Worm (Caenorhabditis elegans) whole organism, L1 larva: Measurements from ENCODE around the gene vhp-1.

Source experiments
- C04F5.9 ChIP-seq: sonication (generic microtip); optimal IDR thresholded peaks from 2 replicates; lab custom pipeline; 2016; ENCODE audit warnings: missing genetic modification characterization, missing compliant biosample characterization
- Y116A8C.19 ChIP-seq: sonication (generic microtip); optimal IDR thresholded peaks from 2 replicates; lab custom pipeline; 2016; ENCODE audit warnings: missing compliant biosample characterization, missing genetic modification characterization, borderline replicate concordance
- aha-1 ChIP-seq: fragments of 150-350 bp; optimal IDR thresholded peaks from 2 replicates; lab custom pipeline; 2014; ENCODE audit warnings: missing biosample characterization, missing genetic modification characterization
- alr-1 ChIP-seq: fragments of 200-800 bp; sonication (Bioruptor generic); optimal IDR thresholded peaks from 2 replicates; lab custom pipeline; 2018; ENCODE audit warnings: borderline replicate concordance, mild to moderate bottlenecking, missing genetic modification characterization, missing compliant biosample characterization
- ama-1 ChIP-seq: fragments of 150-350 bp; optimal IDR thresholded peaks from 2 replicates; lab custom pipeline; 2014
- ceh-63 ChIP-seq: fragments of 200-800 bp; sonication (Bioruptor generic); optimal IDR thresholded peaks from 2 replicates; lab custom pipeline; 2018; ENCODE audit warnings: mild to moderate bottlenecking, missing genetic modification characterization, missing compliant biosample characterization
- ceh-82 ChIP-seq, 3 experiments: fragments of 150-350 bp in 1 of 3; sonication (generic microtip) in 2 of 3; optimal IDR thresholded peaks; 2 replicates each; lab custom pipeline; 2014 to 2017; ENCODE audit warnings: missing biosample characterization in 3 of 3, missing genetic modification characterization in 3 of 3
- ceh-88 ChIP-seq: fragments of 200-800 bp; sonication (Bioruptor generic); IDR thresholded peaks from 2 replicates; pipeline ENCODE4 v1.3.6; 2022; ENCODE audit warnings: missing genetic modification characterization, missing compliant biosample characterization
- ces-1 ChIP-seq: fragments of 150-350 bp; optimal IDR thresholded peaks from 2 replicates; lab custom pipeline; 2014; ENCODE audit warnings: missing biosample characterization, missing genetic modification reagents, missing genetic modification characterization
- elt-2 ChIP-seq: sonication (generic microtip); optimal IDR thresholded peaks from 2 replicates; lab custom pipeline; 2016; ENCODE audit warnings: missing genetic modification characterization, mild to moderate bottlenecking, inconsistent platforms, missing compliant biosample characterization, missing genetic modification reagents
- elt-3 ChIP-seq, 6 experiments: fragments of 150-350 bp in 1 of 6; sonication (generic microtip); optimal IDR thresholded peaks; 2 replicates each; lab custom pipeline; 2017 to 2018; ENCODE audit warnings: missing biosample characterization in 6 of 6, missing genetic modification characterization in 6 of 6, inconsistent platforms in 1 of 6
- ets-5 ChIP-seq: fragments of 200-800 bp; sonication (Bioruptor generic); IDR thresholded peaks from 2 replicates; pipeline ENCODE4 v1.3.6; 2022; ENCODE audit warnings: missing genetic modification characterization, missing compliant biosample characterization
- fkh-10 ChIP-seq: sonication (generic microtip); optimal IDR thresholded peaks from 2 replicates; lab custom pipeline; 2017; ENCODE audit warnings: missing biosample characterization, missing genetic modification reagents, missing genetic modification characterization
- fkh-8 ChIP-seq: sonication (generic microtip); optimal IDR thresholded peaks from 2 replicates; lab custom pipeline; 2016; ENCODE audit warnings: mild to moderate bottlenecking, missing genetic modification characterization, missing compliant biosample characterization
- fos-1 ChIP-seq: fragments of 150-350 bp; optimal IDR thresholded peaks from 2 replicates; lab custom pipeline; 2014; ENCODE audit warnings: missing biosample characterization, missing genetic modification characterization
- grh-1 ChIP-seq: fragments of 200-800 bp; sonication (Bioruptor generic); IDR thresholded peaks from 2 replicates; pipeline ENCODE4 v1.3.6; 2022; ENCODE audit warnings: missing genetic modification reagents, missing genetic modification characterization, missing compliant biosample characterization
- hlh-17 ChIP-seq: fragments of 200-800 bp; sonication (Bioruptor generic); optimal IDR thresholded peaks from 2 replicates; lab custom pipeline; 2018; ENCODE audit warnings: missing genetic modification characterization, mild to moderate bottlenecking, missing compliant biosample characterization, moderate library complexity, borderline replicate concordance
- hpl-2 ChIP-seq: fragments of 150-350 bp; optimal IDR thresholded peaks from 2 replicates; lab custom pipeline; 2014; ENCODE audit warnings: missing biosample characterization, missing genetic modification reagents, missing genetic modification characterization
- irx-1 ChIP-seq: sonication (generic microtip); optimal IDR thresholded peaks from 2 replicates; lab custom pipeline; 2016; ENCODE audit warnings: missing genetic modification characterization, missing compliant biosample characterization
- isw-1 ChIP-seq: fragments of 200-800 bp; sonication (Bioruptor generic); IDR thresholded peaks from 2 replicates; pipeline ENCODE4 v1.3.6; 2022; ENCODE audit warnings: missing genetic modification characterization, missing compliant biosample characterization
- jun-1 ChIP-seq: fragments of 150-350 bp; optimal IDR thresholded peaks from 2 replicates; lab custom pipeline; 2014; ENCODE audit warnings: missing biosample characterization, missing genetic modification reagents, missing genetic modification characterization
- lin-13 ChIP-seq: fragments of 150-350 bp; optimal IDR thresholded peaks from 2 replicates; lab custom pipeline; 2014; ENCODE audit warnings: missing biosample characterization, missing genetic modification reagents, missing genetic modification characterization
- lin-14 ChIP-seq: fragments of 200-800 bp; sonication (Bioruptor generic); optimal IDR thresholded peaks from 2 replicates; lab custom pipeline; 2018; ENCODE audit warnings: mild to moderate bottlenecking, missing genetic modification characterization, moderate library complexity, missing compliant biosample characterization
- lin-15B ChIP-seq: fragments of 150-350 bp; sonication (generic microtip); optimal IDR thresholded peaks from 3 replicates; lab custom pipeline; 2014; ENCODE audit warnings: missing biosample characterization, missing genetic modification characterization
- lin-35 ChIP-seq, 2 experiments: fragments of 150-350 bp; optimal IDR thresholded peaks; 2 replicates each; lab custom pipeline; 2014; ENCODE audit warnings: missing biosample characterization in 2 of 2, missing genetic modification characterization in 2 of 2, missing genetic modification reagents in 2 of 2
- lin-39 ChIP-seq: fragments of 150-350 bp; optimal IDR thresholded peaks from 2 replicates; lab custom pipeline; 2014; ENCODE audit warnings: missing biosample characterization, missing genetic modification reagents, missing genetic modification characterization
- lir-3 ChIP-seq: sonication (generic microtip); optimal IDR thresholded peaks from 2 replicates; lab custom pipeline; 2016; ENCODE audit warnings: mild to moderate bottlenecking, missing genetic modification characterization, moderate library complexity, missing compliant biosample characterization; ENCODE audit not compliant: poor library complexity
- mab-9 ChIP-seq: fragments of 200-800 bp; sonication (Bioruptor generic); IDR thresholded peaks from 2 replicates; pipeline ENCODE4 v1.3.6; 2022; ENCODE audit warnings: missing genetic modification reagents, missing genetic modification characterization, missing compliant biosample characterization
- mdl-1 ChIP-seq, 2 experiments: fragments of 150-350 bp; optimal IDR thresholded peaks; 2 replicates each; lab custom pipeline; 2014 to 2017; ENCODE audit warnings: missing biosample characterization in 2 of 2, missing genetic modification characterization in 2 of 2, inconsistent platforms in 1 of 2
- nhr-20 ChIP-seq: sonication (generic microtip); optimal IDR thresholded peaks from 2 replicates; lab custom pipeline; 2016; ENCODE audit warnings: mild to moderate bottlenecking, missing genetic modification characterization, missing compliant biosample characterization
- nhr-237 ChIP-seq: fragments of 150-350 bp; optimal IDR thresholded peaks from 2 replicates; lab custom pipeline; 2014; ENCODE audit warnings: missing biosample characterization, missing genetic modification characterization
- nhr-28 ChIP-seq: fragments of 150-350 bp; optimal IDR thresholded peaks from 2 replicates; lab custom pipeline; 2014; ENCODE audit warnings: missing biosample characterization, missing genetic modification characterization
- nhr-47 ChIP-seq: sonication (generic microtip); optimal IDR thresholded peaks from 2 replicates; lab custom pipeline; 2016; ENCODE audit warnings: mild to moderate bottlenecking, missing genetic modification characterization, moderate library complexity, missing compliant biosample characterization
- nhr-71 ChIP-seq: sonication (generic microtip); optimal IDR thresholded peaks from 2 replicates; lab custom pipeline; 2016; ENCODE audit warnings: mild to moderate bottlenecking, missing genetic modification characterization, moderate library complexity, missing compliant biosample characterization
- nhr-77 ChIP-seq: fragments of 150-350 bp; optimal IDR thresholded peaks from 2 replicates; lab custom pipeline; 2014; ENCODE audit warnings: missing biosample characterization, missing genetic modification characterization
- nhr-84 ChIP-seq: sonication (generic microtip); optimal IDR thresholded peaks from 2 replicates; lab custom pipeline; 2017; ENCODE audit warnings: missing biosample characterization, missing genetic modification characterization
- nhr-85 ChIP-seq: sonication (generic microtip); peaks from one replicate; lab custom pipeline; 2016; ENCODE audit warnings: missing genetic modification characterization, inconsistent platforms, missing compliant biosample characterization
- pag-3 ChIP-seq: sonication (generic microtip); optimal IDR thresholded peaks from 2 replicates; lab custom pipeline; 2017; ENCODE audit warnings: missing genetic modification characterization, mild to moderate bottlenecking, missing compliant biosample characterization, antibody characterized with exemption, borderline replicate concordance; ENCODE audit not compliant: insufficient read depth
- pax-3 ChIP-seq: fragments of 200-800 bp; sonication (Bioruptor generic); optimal IDR thresholded peaks from 2 replicates; lab custom pipeline; 2018; ENCODE audit warnings: mild to moderate bottlenecking, missing genetic modification characterization, moderate library complexity, missing compliant biosample characterization
- pqm-1 ChIP-seq: sonication (generic microtip); optimal IDR thresholded peaks from 3 replicates; lab custom pipeline; 2017; ENCODE audit warnings: missing biosample characterization, missing genetic modification characterization
- rnt-1 ChIP-seq: sonication (generic microtip); optimal IDR thresholded peaks from 2 replicates; lab custom pipeline; 2016; ENCODE audit warnings: mild to moderate bottlenecking, missing genetic modification characterization, moderate library complexity, missing compliant biosample characterization
- skn-1 ChIP-seq: fragments of 150-350 bp; optimal IDR thresholded peaks from 2 replicates; lab custom pipeline; 2014; ENCODE audit warnings: missing biosample characterization, missing genetic modification characterization
- snpc-4 ChIP-seq: fragments of 150-350 bp; optimal IDR thresholded peaks from 2 replicates; lab custom pipeline; 2014; ENCODE audit warnings: missing biosample characterization, missing genetic modification characterization
- snu-23 ChIP-seq: sonication (generic microtip); optimal IDR thresholded peaks from 2 replicates; lab custom pipeline; 2016; ENCODE audit warnings: missing genetic modification characterization, missing compliant biosample characterization
- sox-4 ChIP-seq: sonication (generic microtip); optimal IDR thresholded peaks from 2 replicates; lab custom pipeline; 2016; ENCODE audit warnings: missing genetic modification characterization, missing compliant biosample characterization
- swsn-7 ChIP-seq: sonication (generic microtip); optimal IDR thresholded peaks from 2 replicates; lab custom pipeline; 2016; ENCODE audit warnings: missing genetic modification characterization, missing compliant biosample characterization
- unc-62 ChIP-seq: fragments of 150-350 bp; optimal IDR thresholded peaks from 2 replicates; lab custom pipeline; 2014; ENCODE audit warnings: missing biosample characterization, missing genetic modification reagents, missing genetic modification characterization
- unc-86 ChIP-seq: sonication (generic microtip); optimal IDR thresholded peaks from 2 replicates; lab custom pipeline; 2016; ENCODE audit warnings: missing genetic modification characterization, missing compliant biosample characterization
- vab-15 ChIP-seq: sonication (generic microtip); optimal IDR thresholded peaks from 2 replicates; lab custom pipeline; 2017; ENCODE audit warnings: missing genotype, mild to moderate bottlenecking, missing genetic modification characterization, missing compliant biosample characterization
- xbp-1 ChIP-seq: sonication (generic microtip); optimal IDR thresholded peaks from 2 replicates; lab custom pipeline; 2016; ENCODE audit warnings: missing genetic modification characterization, missing compliant biosample characterization
- ztf-11 ChIP-seq, 2 experiments: sonication (generic microtip); optimal IDR thresholded peaks; 2 replicates each; lab custom pipeline; 2016 to 2017; ENCODE audit warnings: missing genetic modification characterization in 2 of 2, missing biosample characterization in 1 of 2, missing compliant biosample characterization in 1 of 2
- ztf-4 ChIP-seq: fragments of 150-350 bp; optimal IDR thresholded peaks from 2 replicates; lab custom pipeline; 2014; ENCODE audit warnings: missing biosample characterization, missing genetic modification characterization

Gene vhp-1

ce11 chrII:5326024-5326627 lies 3.0 kb downstream of the vhp-1 start:
- TF ChIP-seq hlh-17 (GFP tag; lab: Kevin White, UChicago) (no peak), ztf-11 (tag; optimal IDR thresholded peaks at IDR 0.05; lab: Kevin White, UChicago) (no peak), pag-3 (tag; lab: Kevin White, UChicago) (no peak), lin-14 (GFP tag; lab: Kevin White, UChicago) (peak; percentile 95), fkh-10 (GFP tag; lab: Kevin White, UChicago) (peak; percentile 74), nhr-28 (tag; lab: Kevin White, UChicago) (no peak), vab-15 (tag; lab: Kevin White, UChicago) (no peak), unc-62 (GFP tag; lab: Kevin White, UChicago) (no peak), aha-1 (tag; lab: Kevin White, UChicago) (no peak), irx-1 (tag; lab: Kevin White, UChicago) (peak; percentile 48), fkh-8 (tag; lab: Kevin White, UChicago) (peak; percentile 92), C04F5.9 (tag; lab: Kevin White, UChicago) (no peak), ceh-63 (no peak), snu-23 (GFP tag; lab: Kevin White, UChicago) (peak; percentile 54), fos-1 (peak; percentile 81), isw-1 (GFP tag; lab: Robert Waterston, UW) (peak; percentile 33), Y116A8C.19 (tag; lab: Kevin White, UChicago) (no peak), sox-4 (tag; lab: Kevin White, UChicago) (no peak), lin-35 (GFP tag; optimal IDR thresholded peaks at IDR 0.05; lab: Kevin White, UChicago) (peak in 1 of 2 experiments; percentile 53), mdl-1 (tag; optimal IDR thresholded peaks at IDR 0.05; lab: Kevin White, UChicago) (peak in 1 of 2 experiments; percentile 67), ces-1 (GFP tag; lab: Kevin White, UChicago) (no peak), nhr-77 (tag; lab: Kevin White, UChicago) (peak; percentile 64), nhr-85 (tag; lab: Kevin White, UChicago) (peak; percentile 73), ama-1 (lab: Kevin White, UChicago) (no peak), nhr-237 (tag; lab: Kevin White, UChicago) (peak; percentile 18), lin-39 (tag; lab: Kevin White, UChicago) (no peak), pqm-1 (tag; lab: Kevin White, UChicago) (no peak), ceh-88 (GFP tag; lab: Robert Waterston, UW) (no peak), nhr-20 (tag; lab: Kevin White, UChicago) (peak; percentile 49), nhr-47 (tag; lab: Kevin White, UChicago) (peak; percentile 65), alr-1 (tag; lab: Kevin White, UChicago) (no peak), snpc-4 (no peak), swsn-7 (tag; lab: Kevin White, UChicago) (peak; percentile 56), ztf-4 (tag; lab: Kevin White, UChicago) (peak; percentile 24), hpl-2 (no peak), skn-1 (peak; percentile 68), grh-1 (GFP tag; lab: Robert Waterston, UW) (no peak), rnt-1 (tag; lab: Kevin White, UChicago) (peak; percentile 69), lin-13 (GFP tag; lab: Kevin White, UChicago) (peak; percentile 17), pax-3 (tag; lab: Kevin White, UChicago) (no peak), ceh-82 (tag; optimal IDR thresholded peaks at IDR 0.05; lab: Kevin White, UChicago) (peak in 2 of 3 experiments; percentile 34 to 57), lin-15B (tag; lab: Kevin White, UChicago) (no peak), xbp-1 (peak; percentile 63), nhr-71 (peak; percentile 85), ets-5 (GFP tag; lab: Robert Waterston, UW) (no peak), jun-1 (tag; lab: Kevin White, UChicago) (peak; percentile 79), elt-3 (tag; optimal IDR thresholded peaks at IDR 0.05; lab: Kevin White, UChicago) (peak in 1 of 6 experiments; percentile 58), mab-9 (GFP tag; lab: Robert Waterston, UW) (no peak), lir-3 (tag; lab: Kevin White, UChicago) (no peak), unc-86 (peak; percentile 40), elt-2 (tag; lab: Kevin White, UChicago) (no peak), nhr-84 (tag; lab: Kevin White, UChicago) (no peak)
